Fruit fly (Drosophila melanogaster): ENCODE results near the gene Myb.

Gene Myb

dm6 chrX:15869843-15870242 lies 12.2 kb upstream of the Myb start, which contains the start of gene CG16952 (continued):
- TF ChIP-seq gem (tag; optimal IDR thresholded peaks at IDR 0.05) = peak; percentile 9
- TF ChIP-seq CG10654 (GFP tag; optimal IDR thresholded peaks at IDR 0.05) = no peak
- TF ChIP-seq CG1647 (GFP tag; optimal IDR thresholded peaks at IDR 0.05) = no peak
- no peak for TF ChIP-seq CG6654 (GFP tag; optimal IDR thresholded peaks at IDR 0.05)
- no peak for TF ChIP-seq crc (GFP tag; optimal IDR thresholded peaks at IDR 0.05)
- TF ChIP-seq insv (GFP tag; optimal IDR thresholded peaks at IDR 0.05) = no peak
- no peak for TF ChIP-seq Nf-YA (GFP tag; IDR thresholded peaks at IDR 0.05)
- no peak for TF ChIP-seq CG6813 (GFP tag; optimal IDR thresholded peaks at IDR 0.05)
- peak; percentile 61 for TF ChIP-seq nmo (GFP tag; optimal IDR thresholded peaks at IDR 0.05)
- no peak for TF ChIP-seq CG13424 (tag; optimal IDR thresholded peaks at IDR 0.05)
- no peak for TF ChIP-seq Dek (tag; optimal IDR thresholded peaks at IDR 0.05)
- no peak for TF ChIP-seq CG10274 (GFP tag; optimal IDR thresholded peaks at IDR 0.05)
- TF ChIP-seq CG12219 (GFP tag; optimal IDR thresholded peaks at IDR 0.05) = no peak
- TF ChIP-seq yki (optimal IDR thresholded peaks at IDR 0.05) = no peak
- no peak for TF ChIP-seq CG6254 (GFP tag; optimal IDR thresholded peaks at IDR 0.05)
- no peak for TF ChIP-seq so (GFP tag; IDR thresholded peaks at IDR 0.05)
- TF ChIP-seq Nf-YC (tag; optimal IDR thresholded peaks at IDR 0.05) = no peak
- TF ChIP-seq nom (GFP tag; optimal IDR thresholded peaks at IDR 0.05) = no peak
- TF ChIP-seq Doc2 (GFP tag; IDR thresholded peaks at IDR 0.05) = no peak
- TF ChIP-seq h (optimal IDR thresholded peaks at IDR 0.05) = no peak
- TF ChIP-seq CG8765 (GFP tag; IDR thresholded peaks at IDR 0.05) = no peak
- TF ChIP-seq sqz (GFP tag; optimal IDR thresholded peaks at IDR 0.05) = no peak
- no peak for TF ChIP-seq hth (optimal IDR thresholded peaks at IDR 0.05)
- TF ChIP-seq CG8089 (GFP tag; optimal IDR thresholded peaks at IDR 0.05) = no peak
- TF ChIP-seq CG1024 (GFP tag; IDR thresholded peaks at IDR 0.05) = no peak
- no peak for TF ChIP-seq CG17568 (GFP tag; optimal IDR thresholded peaks at IDR 0.05)
- TF ChIP-seq CHES-1-like (GFP tag; optimal IDR thresholded peaks at IDR 0.05) = no peak
- no peak for TF ChIP-seq CG7839 (tag; optimal IDR thresholded peaks at IDR 0.05)
- TF ChIP-seq gcm2 (GFP tag; optimal IDR thresholded peaks at IDR 0.05) = no peak
- no peak for TF ChIP-seq gsb (GFP tag; IDR thresholded peaks at IDR 0.05)
- TF ChIP-seq fd3F (GFP tag; optimal IDR thresholded peaks at IDR 0.05) = no peak
- TF ChIP-seq HLH4C (GFP tag; IDR thresholded peaks at IDR 0.05; ENCODE audit: partially characterized antibody) = peak; percentile 96
- TF ChIP-seq fu2 (GFP tag; optimal IDR thresholded peaks at IDR 0.05) = no peak
- TF ChIP-seq knrl (GFP tag; IDR thresholded peaks at IDR 0.05; ENCODE audit: partially characterized antibody) = peak; percentile 85; the same call in 2 of the 3 replicates
- no peak for TF ChIP-seq dati (GFP tag; IDR thresholded peaks at IDR 0.05)
- TF ChIP-seq CG7556 (GFP tag; optimal IDR thresholded peaks at IDR 0.05) = no peak
- no peak for TF ChIP-seq CG4328 (GFP tag; optimal IDR thresholded peaks at IDR 0.05)
- peak; percentile 31 for TF ChIP-seq CG17186 (GFP tag; optimal IDR thresholded peaks at IDR 0.05)
- TF ChIP-seq CG14710 (tag; optimal IDR thresholded peaks at IDR 0.05) = peak; percentile 57
- TF ChIP-seq Doc3 (GFP tag; IDR thresholded peaks at IDR 0.05; ENCODE audit: partially characterized antibody) = peak; percentile 88
- TF ChIP-seq Ptx1 (GFP tag; IDR thresholded peaks at IDR 0.05) = no peak
- no peak for TF ChIP-seq CG2889 (GFP tag; IDR thresholded peaks at IDR 0.05)
- no peak for TF ChIP-seq ken (GFP tag; IDR thresholded peaks at IDR 0.05)
- TF ChIP-seq chinmo (GFP tag; IDR thresholded peaks at IDR 0.05; ENCODE audit: partially characterized antibody) = 0 out of 4 replicates have a peak, but pooled peaks have one; percentile 59
- peak; percentile 91 for TF ChIP-seq sna (GFP tag; IDR thresholded peaks at IDR 0.05; ENCODE audit: partially characterized antibody)
- TF ChIP-seq CG7786 (GFP tag; optimal IDR thresholded peaks at IDR 0.05) = no peak
- no peak for TF ChIP-seq CG10209 (GFP tag; optimal IDR thresholded peaks at IDR 0.05)
- TF ChIP-seq CG12942 (GFP tag; optimal IDR thresholded peaks at IDR 0.05) = no peak
- no peak for TF ChIP-seq CG7372 (GFP tag; IDR thresholded peaks at IDR 0.05)
- TF ChIP-seq CG7271 (tag; optimal IDR thresholded peaks at IDR 0.05) = no peak
- TF ChIP-seq Sox100B (GFP tag; optimal IDR thresholded peaks at IDR 0.05) = no peak
- no peak for TF ChIP-seq exex (tag; optimal IDR thresholded peaks at IDR 0.05)
